Fruit fly (Drosophila melanogaster) whole organism, embryonic: ENCODE results near the gene CG46430.

Source experiments
- Bteb2 ChIP-seq: fragments of 200-800 bp; sonication (Bioruptor generic); optimal IDR thresholded peaks from 2 replicates; lab custom pipeline; 2016; ENCODE audit warnings: missing biosample characterization, missing genetic modification characterization
- CG10366 ChIP-seq: fragments of 200-800 bp; sonication (Bioruptor generic); IDR thresholded peaks from 2 replicates; pipeline ENCODE4 v1.3.6; 2022; ENCODE audit warnings: missing biosample characterization, missing genetic modification characterization
- CG10654 ChIP-seq: fragments of 200-800 bp; sonication (Bioruptor generic); optimal IDR thresholded peaks from 2 replicates; lab custom pipeline; 2016; ENCODE audit warnings: missing biosample characterization, missing genetic modification characterization
- CG12769 ChIP-seq: fragments of 200-800 bp; sonication (Bioruptor generic); optimal IDR thresholded peaks from 2 replicates; lab custom pipeline; 2019; ENCODE audit warnings: missing biosample characterization, mild to moderate bottlenecking, missing genetic modification characterization, moderate library complexity
- CG14050 ChIP-seq: fragments of 200-800 bp; sonication (Bioruptor generic); IDR thresholded peaks from 3 replicates; pipeline ENCODE4 v1.3.6; 2022; ENCODE audit warnings: missing biosample characterization, missing genetic modification characterization
- CG2120 ChIP-seq: fragments of 200-800 bp; sonication (Bioruptor generic); optimal IDR thresholded peaks from 3 replicates; lab custom pipeline; 2016; ENCODE audit warnings: missing biosample characterization, missing genetic modification characterization
- CG2199 ChIP-seq: fragments of 200-800 bp; sonication (Bioruptor generic); IDR thresholded peaks from 3 replicates; pipeline ENCODE4 v1.3.6; 2022; ENCODE audit warnings: missing biosample characterization, missing genetic modification characterization
- CG34224 ChIP-seq: fragments of 200-800 bp; sonication (Bioruptor generic); IDR thresholded peaks from 3 replicates; pipeline ENCODE4 v1.3.6; 2022; ENCODE audit warnings: missing biosample characterization, missing genetic modification characterization; ENCODE audit not compliant: partially characterized antibody
- CG3847 ChIP-seq: fragments of 200-800 bp; sonication (Bioruptor generic); IDR thresholded peaks from 2 replicates; pipeline ENCODE4 v1.3.6; 2022; ENCODE audit warnings: missing biosample characterization, missing genetic modification characterization
- CG7271 ChIP-seq: fragments of 200-800 bp; sonication (Bioruptor generic); optimal IDR thresholded peaks from 2 replicates; lab custom pipeline; 2018; ENCODE audit warnings: missing biosample characterization, mild to moderate bottlenecking, missing genetic modification characterization, moderate library complexity
- CG8281 ChIP-seq: fragments of 200-800 bp; sonication (Bioruptor generic); optimal IDR thresholded peaks from 2 replicates; lab custom pipeline; 2018; ENCODE audit warnings: missing biosample characterization, mild to moderate bottlenecking, missing genetic modification characterization, moderate library complexity
- CG9437 ChIP-seq: fragments of 200-800 bp; sonication (Bioruptor generic); optimal IDR thresholded peaks from 2 replicates; lab custom pipeline; 2018; ENCODE audit warnings: missing biosample characterization, mild to moderate bottlenecking, missing genetic modification characterization
- CG9609 ChIP-seq: fragments of 200-800 bp; sonication (Bioruptor generic); optimal IDR thresholded peaks from 3 replicates; lab custom pipeline; 2016; ENCODE audit warnings: missing biosample characterization, missing genetic modification characterization
- Chrac-16 ChIP-seq: fragments of 200-800 bp; sonication (Bioruptor generic); optimal IDR thresholded peaks from 3 replicates; lab custom pipeline; 2016; ENCODE audit warnings: missing biosample characterization, missing genetic modification characterization
- CkIIα-i1 ChIP-seq: fragments of 200-800 bp; sonication (Bioruptor generic); IDR thresholded peaks from 2 replicates; pipeline ENCODE4 v1.3.6; 2022; ENCODE audit warnings: missing biosample characterization, missing genetic modification characterization
- Dip2 ChIP-seq: fragments of 200-800 bp; sonication (Bioruptor generic); IDR thresholded peaks from 2 replicates; pipeline ENCODE4 v1.3.6; 2022; ENCODE audit warnings: missing biosample characterization, missing genetic modification characterization
- Doc3 ChIP-seq: fragments of 200-800 bp; sonication (Bioruptor generic); IDR thresholded peaks from 3 replicates; pipeline ENCODE4 v1.3.6; 2022; ENCODE audit warnings: missing biosample characterization, missing genetic modification characterization; ENCODE audit not compliant: partially characterized antibody
- Drgx ChIP-seq: fragments of 200-800 bp; sonication (Bioruptor generic); IDR thresholded peaks from 2 replicates; pipeline ENCODE4 v1.3.6; 2022; ENCODE audit warnings: missing biosample characterization, missing genetic modification characterization
- Eip74EF ChIP-seq, 2 experiments: fragments of 200-800 bp in 1 of 2; fragments of >200 bp in 1 of 2; sonication (Bioruptor generic) in 1 of 2; optimal IDR thresholded peaks; 2 replicates each; lab custom pipeline; 2017 to 2019; ENCODE audit warnings: missing biosample characterization in 2 of 2, missing genetic modification characterization in 2 of 2, mild to moderate bottlenecking in 1 of 2, moderate library complexity in 1 of 2
- GATAe ChIP-seq: fragments of 200-800 bp; sonication (Bioruptor generic); conservative IDR thresholded peaks from 2 replicates; pipeline ENCODE4 v1.3.6; 2022; ENCODE audit warnings: missing biosample characterization, missing genetic modification characterization
- Myb ChIP-seq: fragments of 200-800 bp; sonication (Bioruptor generic); optimal IDR thresholded peaks from 2 replicates; lab custom pipeline; 2016; ENCODE audit warnings: missing biosample characterization, missing genetic modification characterization
- Rfx ChIP-seq: fragments of 200-800 bp; sonication (Bioruptor generic); IDR thresholded peaks from 2 replicates; pipeline ENCODE4 v1.3.6; 2022; ENCODE audit warnings: missing biosample characterization, missing genetic modification characterization
- Sox102F ChIP-seq: fragments of 200-800 bp; sonication (Bioruptor generic); optimal IDR thresholded peaks from 2 replicates; lab custom pipeline; 2018; ENCODE audit warnings: missing biosample characterization, mild to moderate bottlenecking, missing genetic modification characterization, moderate library complexity
- Trl ChIP-seq, 3 experiments: fragments of >200 bp in 2 of 3; fragments of 200-800 bp in 1 of 3; sonication (Bioruptor generic) in 1 of 3; optimal IDR thresholded peaks; 2 replicates in 1 of 3; 3 replicates in 2 of 3; lab custom pipeline; 2016 to 2017; ENCODE audit warnings: missing biosample characterization in 1 of 3, missing genetic modification characterization in 1 of 3
- Xrp1 ChIP-seq: fragments of 200-800 bp; sonication (Bioruptor generic); IDR thresholded peaks from 2 replicates; pipeline ENCODE4 v1.3.6; 2022; ENCODE audit warnings: missing biosample characterization, missing genetic modification characterization
- az2 ChIP-seq: fragments of 200-800 bp; sonication (Bioruptor generic); optimal IDR thresholded peaks from 3 replicates; lab custom pipeline; 2016; ENCODE audit warnings: missing biosample characterization, missing genetic modification characterization
- bab2 ChIP-seq: fragments of 200-800 bp; sonication (Bioruptor generic); optimal IDR thresholded peaks from 2 replicates; lab custom pipeline; 2016; ENCODE audit warnings: missing biosample characterization, missing genetic modification characterization
- bbx ChIP-seq: fragments of 200-800 bp; sonication (Bioruptor generic); IDR thresholded peaks from 2 replicates; pipeline ENCODE4 v1.3.6; 2022; ENCODE audit warnings: missing biosample characterization, missing genetic modification characterization; ENCODE audit not compliant: partially characterized antibody
- chinmo ChIP-seq: fragments of 200-800 bp; sonication (Bioruptor generic); IDR thresholded peaks from 4 replicates; pipeline ENCODE4 v1.3.6; 2022; ENCODE audit warnings: missing biosample characterization, missing genetic modification characterization; ENCODE audit not compliant: partially characterized antibody
- chm ChIP-seq: fragments of 200-800 bp; sonication (Bioruptor generic); IDR thresholded peaks from 2 replicates; pipeline ENCODE4 v1.3.6; 2022; ENCODE audit warnings: missing biosample characterization, missing genetic modification characterization
- ftz-f1 ChIP-seq: fragments of 200-800 bp; sonication (Bioruptor generic); optimal IDR thresholded peaks from 2 replicates; lab custom pipeline; 2016; ENCODE audit warnings: missing biosample characterization, missing genetic modification characterization
- gce ChIP-seq: fragments of 200-800 bp; sonication (Bioruptor generic); IDR thresholded peaks from 3 replicates; pipeline ENCODE4 v1.3.6; 2022; ENCODE audit warnings: missing biosample characterization, missing genetic modification characterization
- gem ChIP-seq: fragments of 200-800 bp; sonication (Bioruptor generic); optimal IDR thresholded peaks from 2 replicates; lab custom pipeline; 2019; ENCODE audit warnings: missing biosample characterization, mild to moderate bottlenecking, missing genetic modification characterization, moderate library complexity
- grau ChIP-seq: fragments of 200-800 bp; optimal IDR thresholded peaks from 3 replicates; lab custom pipeline; 2019; ENCODE audit warnings: missing biosample characterization, mild to moderate bottlenecking, missing genetic modification characterization, moderate library complexity
- grn ChIP-seq: fragments of 200-800 bp; sonication (Bioruptor generic); optimal IDR thresholded peaks from 3 replicates; lab custom pipeline; 2017; ENCODE audit warnings: missing biosample characterization, missing genetic modification characterization
- hkb ChIP-seq, 2 experiments: fragments of 200-800 bp in 1 of 2; fragments of >200 bp in 1 of 2; sonication (Bioruptor generic) in 1 of 2; IDR thresholded peaks in 1 of 2; optimal IDR thresholded peaks in 1 of 2; 2 replicates each; pipeline versions ENCODE4 v1.3.6 to Lab custom; 2017 to 2022; ENCODE audit warnings: missing biosample characterization in 1 of 2, missing genetic modification characterization in 1 of 2
- hth ChIP-seq: fragments of >200 bp; optimal IDR thresholded peaks from 2 replicates; lab custom pipeline; 2017; ENCODE audit warnings: inconsistent platforms
- klu ChIP-seq: fragments of 200-800 bp; sonication (Bioruptor generic); IDR thresholded peaks from 2 replicates; pipeline ENCODE4 v1.3.6; 2022; ENCODE audit warnings: missing biosample characterization, missing genetic modification characterization
- lilli ChIP-seq: fragments of 200-800 bp; sonication (Bioruptor generic); optimal IDR thresholded peaks from 3 replicates; lab custom pipeline; 2016; ENCODE audit warnings: missing biosample characterization, missing genetic modification characterization
- onecut ChIP-seq: fragments of 200-800 bp; sonication (Bioruptor generic); IDR thresholded peaks from 2 replicates; pipeline ENCODE4 v1.3.6; 2022; ENCODE audit warnings: missing biosample characterization, missing genetic modification characterization
- pita ChIP-seq: fragments of 200-800 bp; sonication (Bioruptor generic); optimal IDR thresholded peaks from 2 replicates; lab custom pipeline; 2017; ENCODE audit warnings: missing biosample characterization, mild to moderate bottlenecking, missing genetic modification characterization
- prd ChIP-seq, 3 experiments: fragments of >200 bp in 2 of 3; fragments of 200-800 bp in 1 of 3; sonication (Bioruptor generic) in 1 of 3; optimal IDR thresholded peaks in 2 of 3; IDR thresholded peaks in 1 of 3; 2 replicates in 2 of 3; 3 replicates in 1 of 3; pipeline versions ENCODE4 v1.3.6 to Lab custom; 2017 to 2022; ENCODE audit warnings: missing biosample characterization in 1 of 3, missing genetic modification characterization in 1 of 3
- sd ChIP-seq: fragments of 200-800 bp; sonication (Bioruptor generic); optimal IDR thresholded peaks from 3 replicates; lab custom pipeline; 2018; ENCODE audit warnings: missing biosample characterization, mild to moderate bottlenecking, missing genetic modification characterization, moderate library complexity
- sqz ChIP-seq: fragments of 200-800 bp; sonication (Bioruptor generic); optimal IDR thresholded peaks from 3 replicates; lab custom pipeline; 2018; ENCODE audit warnings: missing biosample characterization, mild to moderate bottlenecking, missing genetic modification characterization
- toy ChIP-seq: fragments of 200-800 bp; sonication (Bioruptor generic); IDR thresholded peaks from 2 replicates; pipeline ENCODE4 v1.3.6; 2022; ENCODE audit warnings: missing biosample characterization, missing genetic modification characterization
- trem ChIP-seq: fragments of 200-800 bp; optimal IDR thresholded peaks from 3 replicates; lab custom pipeline; 2019; ENCODE audit warnings: missing biosample characterization, mild to moderate bottlenecking, missing genetic modification characterization, moderate library complexity
- vfl ChIP-seq: fragments of 200-800 bp; sonication (Bioruptor generic); optimal IDR thresholded peaks from 2 replicates; lab custom pipeline; 2016; ENCODE audit warnings: missing biosample characterization, missing genetic modification characterization
- zen2 ChIP-seq: fragments of 200-800 bp; sonication (Bioruptor generic); IDR thresholded peaks from 3 replicates; pipeline ENCODE4 v1.3.6; 2022; ENCODE audit warnings: missing biosample characterization, missing genetic modification characterization; ENCODE audit not compliant: partially characterized antibody

Gene CG46430

dm6 chr3L:10442486-10442885, 35.8 kb upstream of the CG46430 start:
- TF ChIP-seq GATAe (GFP tag; lab: Robert Waterston, UW) (no peak), sqz (peak; percentile 15), gce (GFP tag; lab: Robert Waterston, UW) (0 out of 3 replicates have a peak, but pooled peaks have one; percentile 10), lilli (GFP tag; lab: Kevin White, UChicago) (no peak), CG2199 (GFP tag; lab: Robert Waterston, UW) (0 out of 3 replicates have a peak, but pooled peaks have one; percentile 14), ftz-f1 (peak; percentile 7), Rfx (GFP tag; lab: Robert Waterston, UW) (no peak; the same call in 1 of the 2 replicates), CG12769 (tag; lab: Kevin White, UChicago) (peak; percentile 12), chinmo (0 out of 4 replicates have a peak, but pooled peaks have one; percentile 44), CG2120 (GFP tag; lab: Kevin White, UChicago) (no peak), CG8281 (tag; lab: Kevin White, UChicago) (peak; percentile 54), CG7271 (tag; lab: Kevin White, UChicago) (no peak), sd (tag; lab: Kevin White, UChicago) (no peak), klu (no peak), bbx (no peak), CG9437 (no peak), onecut (peak; percentile 44; the same call in 1 of the 2 replicates), grn (peak; percentile 62)
- TF ChIP-seq, all 482 proteins: peak for 9

DNA sequence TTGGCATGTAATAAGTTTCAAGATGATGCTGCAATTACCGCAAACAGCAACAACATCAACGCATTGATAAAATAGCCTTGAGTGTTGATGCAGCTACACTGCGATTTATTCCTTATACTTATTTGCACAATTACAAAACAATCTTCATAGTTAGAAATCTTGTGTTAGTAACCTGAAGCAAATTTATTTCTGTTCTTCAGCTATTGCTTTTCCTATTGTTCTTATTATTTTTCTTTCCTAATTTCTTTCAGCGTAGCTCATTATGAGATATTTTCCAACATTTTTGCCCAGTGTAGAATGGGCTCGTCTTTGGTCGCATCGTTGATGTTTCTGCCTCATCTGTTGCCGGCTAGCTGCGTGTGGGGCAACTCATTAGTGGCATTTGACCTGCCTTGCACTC, 34.4 kb upstream of the CG46430 start:
- TF ChIP-seq hkb (optimal IDR thresholded peaks at IDR 0.05; lab: Kevin White, UChicago) = no peak
- no peak for TF ChIP-seq hkb (GFP tag; IDR thresholded peaks at IDR 0.05; lab: Robert Waterston, UW)
- TF ChIP-seq az2 = no peak
- no peak for TF ChIP-seq Chrac-16 (GFP tag; lab: Kevin White, UChicago)
- no peak for TF ChIP-seq Eip74EF (GFP tag; optimal IDR thresholded peaks at IDR 0.05; lab: Kevin White, UChicago)
- no peak for TF ChIP-seq zen2 (GFP tag; lab: Robert Waterston, UW)
- no peak for TF ChIP-seq CG10654 (GFP tag; lab: Kevin White, UChicago)
- no peak for TF ChIP-seq Bteb2 (GFP tag; lab: Kevin White, UChicago)
- TF ChIP-seq Trl (optimal IDR thresholded peaks at IDR 0.05; lab: Kevin White, UChicago) = no peak
- no peak for TF ChIP-seq Trl (GFP tag; optimal IDR thresholded peaks at IDR 0.05; lab: Kevin White, UChicago)
- no peak for TF ChIP-seq CG10366 (GFP tag; lab: Robert Waterston, UW)
- TF ChIP-seq CkIIα-i1 (GFP tag; lab: Robert Waterston, UW) = no peak
- TF ChIP-seq CG9609 (GFP tag; lab: Kevin White, UChicago) = no peak
- TF ChIP-seq hth (lab: Kevin White, UChicago) = no peak
- no peak for TF ChIP-seq CG14050 (GFP tag; lab: Robert Waterston, UW)
- TF ChIP-seq chm = no peak
- TF ChIP-seq prd (optimal IDR thresholded peaks at IDR 0.05; lab: Kevin White, UChicago) = no peak
- peak; percentile 39; the same call in 1 of the 3 replicates for TF ChIP-seq prd (GFP tag; IDR thresholded peaks at IDR 0.05; lab: Robert Waterston, UW)
- TF ChIP-seq gem (tag; lab: Kevin White, UChicago) = peak; percentile 21
- TF ChIP-seq Dip2 (GFP tag; lab: Robert Waterston, UW) = no peak
- no peak for TF ChIP-seq CG3847 (GFP tag; lab: Robert Waterston, UW)
- no peak for TF ChIP-seq CG34224 (GFP tag; lab: Robert Waterston, UW)
- TF ChIP-seq pita = no peak
- peak; percentile 8 for TF ChIP-seq Sox102F (GFP tag; lab: Kevin White, UChicago)
- peak; percentile 59; the same call in 1 of the 2 replicates for TF ChIP-seq Drgx (GFP tag; lab: Robert Waterston, UW)
- 0 out of 2 replicates have a peak, but pooled peaks have one; percentile 13 for TF ChIP-seq Xrp1 (GFP tag; lab: Robert Waterston, UW)
- TF ChIP-seq grau (tag; lab: Kevin White, UChicago) = no peak
- TF ChIP-seq bab2 (GFP tag; lab: Kevin White, UChicago) = no peak
- TF ChIP-seq Doc3 = no peak
- no peak for TF ChIP-seq toy (GFP tag; lab: Robert Waterston, UW)
- no peak for TF ChIP-seq Myb (GFP tag; lab: Kevin White, UChicago)
- no peak for TF ChIP-seq trem (tag; lab: Kevin White, UChicago)
- no peak for TF ChIP-seq vfl (GFP tag; lab: Kevin White, UChicago)
